Worm (Caenorhabditis elegans) whole organism, L4 larva: ENCODE measurements around the gene spe-10.
A peak's percentile ranks its signal among the peaks of the same experiment; 100 is the strongest.

Experiments used
- F10B5.3 ChIP-seq: sonication (generic microtip); optimal IDR thresholded peaks from 2 replicates; lab custom pipeline; 2016; ENCODE audit warnings: mild to moderate bottlenecking, missing genetic modification characterization, missing compliant biosample characterization
- F49E8.2 ChIP-seq: sonication (generic microtip); optimal IDR thresholded peaks from 2 replicates; lab custom pipeline; 2016; ENCODE audit warnings: missing compliant biosample characterization, mild to moderate bottlenecking, missing genetic modification characterization, borderline replicate concordance
- T20F7.1 ChIP-seq: fragments of 200-800 bp; sonication (Bioruptor generic); optimal IDR thresholded peaks from 2 replicates; lab custom pipeline; 2018; ENCODE audit warnings: mild to moderate bottlenecking, missing genetic modification characterization, missing compliant biosample characterization
- Y105C5A.15 ChIP-seq: fragments of 200-800 bp; sonication (Bioruptor generic); IDR thresholded peaks from 2 replicates; pipeline ENCODE4 v1.3.6; 2022; ENCODE audit warnings: missing genetic modification characterization, missing compliant biosample characterization
- Y48G9A.11 ChIP-seq: fragments of 200-800 bp; sonication (Bioruptor generic); IDR thresholded peaks from 2 replicates; pipeline ENCODE4 v1.3.6; 2022; ENCODE audit warnings: missing genetic modification reagents, missing genetic modification characterization, missing compliant biosample characterization
- ceh-62 ChIP-seq: sonication (generic microtip); optimal IDR thresholded peaks from 2 replicates; lab custom pipeline; 2017; ENCODE audit warnings: missing biosample characterization, missing genetic modification characterization
- ceh-82 ChIP-seq: sonication (generic microtip); optimal IDR thresholded peaks from 2 replicates; lab custom pipeline; 2017; ENCODE audit warnings: missing biosample characterization, missing genetic modification characterization
- daf-16 ChIP-seq, 3 experiments: sonication (generic microtip); optimal IDR thresholded peaks; 2 replicates each; lab custom pipeline; 2016 to 2017; ENCODE audit warnings: missing genetic modification characterization in 3 of 3, missing genetic modification reagents in 3 of 3, mild to moderate bottlenecking in 2 of 3, missing compliant biosample characterization in 2 of 3, missing biosample characterization in 1 of 3, moderate library complexity in 1 of 3
- dmd-6 ChIP-seq: fragments of 200-800 bp; sonication (Bioruptor generic); IDR thresholded peaks from 2 replicates; pipeline ENCODE4 v1.3.6; 2022; ENCODE audit warnings: missing genetic modification reagents, missing genetic modification characterization, missing compliant biosample characterization
- dmd-9 ChIP-seq: fragments of 200-800 bp; sonication (Bioruptor generic); IDR thresholded peaks from 2 replicates; pipeline ENCODE4 v1.3.6; 2022; ENCODE audit warnings: missing genetic modification reagents, missing genetic modification characterization, missing compliant biosample characterization
- egl-27 ChIP-seq: sonication (generic microtip); optimal IDR thresholded peaks from 3 replicates; lab custom pipeline; 2017; ENCODE audit warnings: missing biosample characterization, missing genetic modification reagents, missing genetic modification characterization
- egl-43 ChIP-seq: fragments of 200-800 bp; sonication (Bioruptor generic); IDR thresholded peaks from 2 replicates; pipeline ENCODE4 v1.3.6; 2022; ENCODE audit warnings: missing genetic modification reagents, missing genetic modification characterization, missing compliant biosample characterization
- fos-1 ChIP-seq: fragments of 150-350 bp; optimal IDR thresholded peaks from 2 replicates; lab custom pipeline; 2014; ENCODE audit warnings: missing biosample characterization, missing genetic modification characterization
- gei-8 ChIP-seq: fragments of 200-800 bp; sonication (Bioruptor generic); optimal IDR thresholded peaks from 2 replicates; lab custom pipeline; 2018; ENCODE audit warnings: mild to moderate bottlenecking, missing genetic modification characterization, missing compliant biosample characterization
- hlh-11 ChIP-seq: fragments of 200-800 bp; sonication (Bioruptor generic); optimal IDR thresholded peaks from 2 replicates; lab custom pipeline; 2018; ENCODE audit warnings: mild to moderate bottlenecking, missing genetic modification characterization, missing compliant biosample characterization
- hmg-1.1 ChIP-seq: fragments of 200-800 bp; sonication (Bioruptor generic); IDR thresholded peaks from 2 replicates; pipeline ENCODE4 v1.3.6; 2022; ENCODE audit warnings: missing genetic modification reagents, missing genetic modification characterization, missing compliant biosample characterization
- lin-15B ChIP-seq: fragments of 150-350 bp; sonication (generic microtip); optimal IDR thresholded peaks from 3 replicates; lab custom pipeline; 2014; ENCODE audit warnings: missing biosample characterization, missing genetic modification characterization
- lin-29 ChIP-seq: fragments of 200-800 bp; sonication (Bioruptor generic); IDR thresholded peaks from 2 replicates; pipeline ENCODE4 v1.3.6; 2022; ENCODE audit warnings: missing genetic modification reagents, missing genetic modification characterization, missing compliant biosample characterization
- lir-3 ChIP-seq: sonication (generic microtip); optimal IDR thresholded peaks from 2 replicates; lab custom pipeline; 2016; ENCODE audit warnings: mild to moderate bottlenecking, missing genetic modification characterization, missing compliant biosample characterization
- madf-5 ChIP-seq, 2 experiments: fragments of 200-800 bp; sonication (Bioruptor generic); IDR thresholded peaks; 2 replicates each; pipeline ENCODE4 v1.3.6; 2022; ENCODE audit warnings: missing compliant biosample characterization in 2 of 2, missing genetic modification characterization in 2 of 2
- madf-9 ChIP-seq: fragments of 200-800 bp; sonication (Bioruptor generic); conservative IDR thresholded peaks from 2 replicates; pipeline ENCODE4 v1.3.6; 2022; ENCODE audit warnings: missing genetic modification reagents, missing genetic modification characterization, missing compliant biosample characterization
- mxl-2 ChIP-seq: fragments of 200-800 bp; sonication (Bioruptor generic); conservative IDR thresholded peaks from 2 replicates; pipeline ENCODE4 v1.3.6; 2022; ENCODE audit warnings: missing genetic modification reagents, missing genetic modification characterization, missing compliant biosample characterization
- mxl-3 ChIP-seq: fragments of 200-800 bp; sonication (Bioruptor generic); optimal IDR thresholded peaks from 2 replicates; lab custom pipeline; 2018; ENCODE audit warnings: mild to moderate bottlenecking, missing genetic modification characterization, missing compliant biosample characterization
- nhr-11 ChIP-seq: fragments of 150-350 bp; optimal IDR thresholded peaks from 2 replicates; lab custom pipeline; 2014; ENCODE audit warnings: missing biosample characterization, missing genetic modification characterization
- nhr-111 ChIP-seq: fragments of 200-800 bp; sonication (Bioruptor generic); optimal IDR thresholded peaks from 2 replicates; lab custom pipeline; 2018; ENCODE audit warnings: mild to moderate bottlenecking, missing genetic modification characterization, missing compliant biosample characterization
- nhr-41 ChIP-seq: fragments of 200-800 bp; sonication (Bioruptor generic); IDR thresholded peaks from 2 replicates; pipeline ENCODE4 v1.3.6; 2022; ENCODE audit warnings: missing genetic modification reagents, missing genetic modification characterization, missing compliant biosample characterization
- nhr-42 ChIP-seq: fragments of 200-800 bp; sonication (Bioruptor generic); IDR thresholded peaks from 2 replicates; pipeline ENCODE4 v1.3.6; 2022; ENCODE audit warnings: missing genetic modification characterization, missing compliant biosample characterization
- nhr-76 ChIP-seq: fragments of 150-350 bp; optimal IDR thresholded peaks from 2 replicates; lab custom pipeline; 2014; ENCODE audit warnings: missing biosample characterization, missing genetic modification characterization
- rbr-2 ChIP-seq: sonication (generic microtip); optimal IDR thresholded peaks from 2 replicates; lab custom pipeline; 2016; ENCODE audit warnings: missing genotype, missing genetic modification characterization, missing compliant biosample characterization
- saeg-2 ChIP-seq: fragments of 200-800 bp; sonication (Bioruptor generic); IDR thresholded peaks from 2 replicates; pipeline ENCODE4 v1.3.6; 2022; ENCODE audit warnings: missing genetic modification reagents, missing genetic modification characterization, missing compliant biosample characterization
- sdz-12 ChIP-seq: fragments of 200-800 bp; sonication (Bioruptor generic); optimal IDR thresholded peaks from 2 replicates; lab custom pipeline; 2018; ENCODE audit warnings: mild to moderate bottlenecking, missing genetic modification characterization, missing compliant biosample characterization
- set-16 ChIP-seq: fragments of 200-800 bp; sonication (Bioruptor generic); IDR thresholded peaks from 2 replicates; pipeline ENCODE4 v1.3.6; 2022; ENCODE audit warnings: missing genetic modification reagents, missing genetic modification characterization, missing compliant biosample characterization
- skn-1 ChIP-seq: fragments of 150-350 bp; optimal IDR thresholded peaks from 2 replicates; lab custom pipeline; 2014; ENCODE audit warnings: missing biosample characterization, missing genetic modification characterization
- snpc-4 ChIP-seq: fragments of 150-350 bp; optimal IDR thresholded peaks from 2 replicates; lab custom pipeline; 2014; ENCODE audit warnings: missing biosample characterization, missing genetic modification characterization
- tag-97 ChIP-seq: fragments of 200-800 bp; sonication (Bioruptor generic); IDR thresholded peaks from 2 replicates; pipeline ENCODE4 v1.3.6; 2022; ENCODE audit warnings: missing genetic modification characterization, missing compliant biosample characterization
- unc-62 ChIP-seq, 3 experiments: fragments of 150-350 bp in 1 of 3; sonication (generic microtip); optimal IDR thresholded peaks in 2 of 3; peaks in 1 of 3; 1 replicate in 1 of 3; 2 replicates in 2 of 3; lab custom pipeline; 2014 to 2017; ENCODE audit warnings: missing biosample characterization in 3 of 3, missing genetic modification characterization in 3 of 3, missing genetic modification reagents in 3 of 3, missing genotype in 1 of 3
- zag-1 ChIP-seq: fragments of 150-350 bp; optimal IDR thresholded peaks from 2 replicates; lab custom pipeline; 2014; ENCODE audit warnings: missing biosample characterization, missing genetic modification characterization
- zip-11 ChIP-seq: fragments of 200-800 bp; sonication (Bioruptor generic); IDR thresholded peaks from 2 replicates; pipeline ENCODE4 v1.3.6; 2022; ENCODE audit warnings: missing genetic modification characterization, missing compliant biosample characterization
- zip-2 ChIP-seq: fragments of 150-350 bp; optimal IDR thresholded peaks from 2 replicates; lab custom pipeline; 2014; ENCODE audit warnings: missing biosample characterization, missing genetic modification characterization
- ztf-11 ChIP-seq: fragments of 150-350 bp; optimal IDR thresholded peaks from 2 replicates; lab custom pipeline; 2014; ENCODE audit warnings: missing biosample characterization, missing genetic modification characterization

Gene spe-10

DNA sequence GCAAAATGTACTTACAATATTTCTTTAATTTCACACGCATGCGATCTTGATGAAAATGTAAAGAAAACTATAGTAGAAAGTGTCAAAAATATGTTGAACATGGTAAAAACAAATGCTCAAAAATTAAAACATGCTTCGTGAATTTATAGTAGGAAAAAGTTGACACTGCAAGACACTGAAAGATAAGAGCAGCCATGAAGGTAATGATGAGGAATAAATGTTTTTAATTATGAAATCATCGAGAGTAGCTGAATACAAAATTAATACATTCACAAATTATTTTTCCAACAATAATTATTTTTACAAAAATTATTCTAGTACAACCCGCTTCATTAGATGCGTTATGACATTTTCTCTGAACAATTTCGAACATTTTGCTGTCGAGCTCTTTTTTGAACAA lies 32.9 kb downstream of the spe-10 start, which contains the start of gene F15H10.10:
Gene F15H10.10 (minus strand): TSS at position 101 of the 400 bp plus-strand sequence.
- no peak for TF ChIP-seq nhr-42 (GFP tag; lab: Robert Waterston, UW)
- no peak for TF ChIP-seq ceh-82 (tag; lab: Kevin White, UChicago)
- no peak for TF ChIP-seq snpc-4 (tag; lab: Kevin White, UChicago)
- TF ChIP-seq F10B5.3 (tag; lab: Kevin White, UChicago), result no peak
- no peak for TF ChIP-seq nhr-11
- TF ChIP-seq gei-8 (GFP tag; lab: Kevin White, UChicago), result no peak
- no peak for TF ChIP-seq saeg-2 (GFP tag; lab: Robert Waterston, UW)
- TF ChIP-seq dmd-6 (GFP tag; lab: Robert Waterston, UW), result no peak
- no peak for TF ChIP-seq skn-1 (tag; lab: Kevin White, UChicago)
- TF ChIP-seq hlh-11 (tag; lab: Kevin White, UChicago), result no peak
- no peak for TF ChIP-seq F49E8.2 (tag; lab: Kevin White, UChicago)
- no peak for TF ChIP-seq tag-97 (GFP tag; lab: Robert Waterston, UW)
- TF ChIP-seq zip-11 (GFP tag; lab: Robert Waterston, UW), result no peak
- no peak for TF ChIP-seq lin-15B
- TF ChIP-seq lir-3 (tag; lab: Kevin White, UChicago), result no peak
- no peak for TF ChIP-seq egl-43 (GFP tag; lab: Robert Waterston, UW)
- no peak for TF ChIP-seq mxl-2

ce11 chrV:10418961-10419360 lies 34.9 kb downstream of the spe-10 start, which contains the start of gene F15H10.5:
TSS of gene F15H10.5 (minus strand) at chrV:10419061.
- no peak for TF ChIP-seq zag-1 (tag; lab: Kevin White, UChicago)
- TF ChIP-seq saeg-2 (GFP tag; lab: Robert Waterston, UW), result no peak
- no peak for TF ChIP-seq hlh-11 (tag; lab: Kevin White, UChicago)
- TF ChIP-seq T20F7.1 (GFP tag; lab: Kevin White, UChicago), result no peak
- TF ChIP-seq hmg-1.1 (GFP tag; lab: Robert Waterston, UW), result no peak
- TF ChIP-seq ceh-62 (tag; lab: Kevin White, UChicago), result no peak
- TF ChIP-seq lin-29 (GFP tag; lab: Robert Waterston, UW), result no peak
- TF ChIP-seq daf-16 (GFP tag; optimal IDR thresholded peaks at IDR 0.05; lab: Kevin White, UChicago), result no peak
- TF ChIP-seq daf-16 (tag; optimal IDR thresholded peaks at IDR 0.05; lab: Kevin White, UChicago), result no peak
- TF ChIP-seq unc-62 (GFP tag; optimal IDR thresholded peaks at IDR 0.05 in 1 of 2; lab: Kevin White, UChicago), result no peak
- no peak for TF ChIP-seq unc-62 (tag; optimal IDR thresholded peaks at IDR 0.05; lab: Kevin White, UChicago)
- no peak for TF ChIP-seq madf-9 (GFP tag; lab: Robert Waterston, UW)
- TF ChIP-seq nhr-76 (tag; lab: Kevin White, UChicago), result no peak
- TF ChIP-seq rbr-2 (tag; lab: Kevin White, UChicago), result no peak
- TF ChIP-seq egl-27 (tag; lab: Kevin White, UChicago), result no peak
- TF ChIP-seq mxl-3 (GFP tag; lab: Kevin White, UChicago), result no peak
- no peak for TF ChIP-seq dmd-9
- no peak for TF ChIP-seq lin-15B
- no peak for TF ChIP-seq Y105C5A.15
- TF ChIP-seq nhr-41 (GFP tag; lab: Robert Waterston, UW), result no peak
- no peak for TF ChIP-seq ztf-11 (tag; lab: Kevin White, UChicago)
- TF ChIP-seq Y48G9A.11, result no peak

ce11 chrV:10420843-10421242 lies 36.8 kb downstream of the spe-10 start:
- TF ChIP-seq set-16 (GFP tag; lab: Robert Waterston, UW), result peak; percentile 96
- peak in 1 of 2 experiments; percentile 59; a peak in 1 of 4 replicates for TF ChIP-seq madf-5 (GFP tag; IDR thresholded peaks at IDR 0.05; lab: Robert Waterston, UW)

- no peak for TF ChIP-seq ceh-62 (tag; lab: Kevin White, UChicago)
- no peak for TF ChIP-seq nhr-111 (GFP tag; lab: Kevin White, UChicago)
- no peak for TF ChIP-seq nhr-11
- TF ChIP-seq fos-1, result no peak
- no peak for TF ChIP-seq Y48G9A.11
- TF ChIP-seq sdz-12, result no peak
- TF ChIP-seq zip-2 (tag; lab: Kevin White, UChicago), result no peak
Measured at ce11 chrV:10421802-10422201, 37.8 kb downstream of the spe-10 start, which contains the start of gene col-13. TSS of gene col-13 (minus strand) at chrV:10421902.
